Worm (Caenorhabditis elegans): ENCODE measurements around the gene C54E10.11.
"Not testable (repeated sequence)": the region's sequence is repeated elsewhere in the genome, so short reads cannot be mapped to it uniquely, and the experiment has no call there.

Gene C54E10.11

ce11 chrV:18762044-18762443 lies 39.9 kb downstream of the C54E10.11 start, which contains the start of gene F11D11.22:
Gene F11D11.22 (plus strand): TSS chrV:18762344.
- TF ChIP-seq skn-1 (tag; optimal IDR thresholded peaks at IDR 0.05); hlh-17 (GFP tag; optimal IDR thresholded peaks at IDR 0.05; ENCODE audit: borderline replicate concordance); fos-1 (tag; optimal IDR thresholded peaks at IDR 0.05): not testable (repeated sequence)

- TF ChIP-seq ets-5 (GFP tag; IDR thresholded peaks at IDR 0.05) = no peak
- TF ChIP-seq jun-1 (tag; optimal IDR thresholded peaks at IDR 0.05) = no peak
- no peak for TF ChIP-seq sptf-1 (tag; optimal IDR thresholded peaks at IDR 0.05)
- TF ChIP-seq tbx-2 (tag; optimal IDR thresholded peaks at IDR 0.05) = no peak
- TF ChIP-seq unc-86 (tag; optimal IDR thresholded peaks at IDR 0.05) = no peak
- no peak for TF ChIP-seq nhr-28 (tag; optimal IDR thresholded peaks at IDR 0.05)
- no peak for TF ChIP-seq ceh-63 (GFP tag; optimal IDR thresholded peaks at IDR 0.05)
- no peak for TF ChIP-seq blmp-1 (tag; optimal IDR thresholded peaks at IDR 0.05)
- no peak for TF ChIP-seq zag-1 (tag; optimal IDR thresholded peaks at IDR 0.05)
- TF ChIP-seq grh-1 (GFP tag; IDR thresholded peaks at IDR 0.05) = no peak
- TF ChIP-seq ceh-88 (GFP tag; IDR thresholded peaks at IDR 0.05) = no peak
- TF ChIP-seq rnt-1 (tag; optimal IDR thresholded peaks at IDR 0.05) = no peak
- TF ChIP-seq egl-27 (tag; optimal IDR thresholded peaks at IDR 0.05) = no peak
- no peak for TF ChIP-seq ceh-8 (GFP tag; optimal IDR thresholded peaks at IDR 0.05)
- TF ChIP-seq ces-1 (GFP tag; optimal IDR thresholded peaks at IDR 0.05) = no peak
- no peak for TF ChIP-seq elt-3 (tag; optimal IDR thresholded peaks at IDR 0.05)
- no peak for TF ChIP-seq F16B12.6 (tag; optimal IDR thresholded peaks at IDR 0.05)
- no peak for TF ChIP-seq C04F5.9 (tag; optimal IDR thresholded peaks at IDR 0.05)
- TF ChIP-seq hlh-4 (tag; optimal IDR thresholded peaks at IDR 0.05) = no peak
- no peak for TF ChIP-seq lsy-2 (tag; optimal IDR thresholded peaks at IDR 0.05)
These were observed 40.9 kb downstream of the C54E10.11 start, which contains the start of gene F11D11.4 for ce11 chrV:18761078-18761477. Gene F11D11.4 (plus strand): TSS chrV:18761378.

ce11 chrV:18760174-18760573 lies 41.8 kb downstream of the C54E10.11 start, which contains the start of gene F11D11.3:
Gene F11D11.3 (minus strand): TSS chrV:18760274.
- TF ChIP-seq alr-1 (tag; optimal IDR thresholded peaks at IDR 0.05; ENCODE audit: borderline replicate concordance) = no peak
- TF ChIP-seq nhr-19 (GFP tag; conservative IDR thresholded peaks at IDR 0.05) = no peak
- no peak for TF ChIP-seq aly-2 (tag; optimal IDR thresholded peaks at IDR 0.05)
- TF ChIP-seq unc-86 (tag; optimal IDR thresholded peaks at IDR 0.05) = no peak
- TF ChIP-seq ceh-88 (GFP tag; IDR thresholded peaks at IDR 0.05) = no peak
- TF ChIP-seq sptf-1 (tag; optimal IDR thresholded peaks at IDR 0.05) = no peak
- no peak for TF ChIP-seq C04F5.9 (tag; optimal IDR thresholded peaks at IDR 0.05)
- no peak for TF ChIP-seq isw-1 (GFP tag; IDR thresholded peaks at IDR 0.05)
- TF ChIP-seq snu-23 (GFP tag; optimal IDR thresholded peaks at IDR 0.05) = no peak
- TF ChIP-seq grh-1 (GFP tag; IDR thresholded peaks at IDR 0.05) = no peak
- no peak for TF ChIP-seq fkh-10 (GFP tag; optimal IDR thresholded peaks at IDR 0.05)
- no peak for TF ChIP-seq zag-1 (tag; optimal IDR thresholded peaks at IDR 0.05)
- no peak for TF ChIP-seq mep-1 (tag; optimal IDR thresholded peaks at IDR 0.05)
- TF ChIP-seq tbx-2 (tag; optimal IDR thresholded peaks at IDR 0.05) = no peak
- TF ChIP-seq lin-39 (tag; optimal IDR thresholded peaks at IDR 0.05) = no peak
- no peak for TF ChIP-seq sup-37 (GFP tag; optimal IDR thresholded peaks at IDR 0.05)
- TF ChIP-seq ceh-90 (tag; optimal IDR thresholded peaks at IDR 0.05) = no peak
- no peak for TF ChIP-seq ceh-63 (GFP tag; optimal IDR thresholded peaks at IDR 0.05)
- no peak for TF ChIP-seq nhr-85 (tag)

ce11 chrV:18754328-18754727 lies 47.6 kb downstream of the C54E10.11 start, which contains the start of gene clec-254:
Gene clec-254 (minus strand): TSS chrV:18754428.
- TF ChIP-seq fos-1, irx-1, C34B4.2 (tag; optimal IDR thresholded peaks at IDR 0.05): not testable (repeated sequence)

Measured in whole organism, L1 larva.